Worm (Caenorhabditis elegans): ENCODE results near the gene ZC504.1.

ZC504.1 gene

ce11 chrX:10435492-10435939 lies 28.6 kb downstream of the ZC504.1 start (continued):
- TF ChIP-seq hlh-13 (GFP tag; optimal IDR thresholded peaks at IDR 0.05) (no peak), mec-3 (tag; optimal IDR thresholded peaks at IDR 0.05; ENCODE audit: borderline replicate concordance) (no peak), ceh-24 (tag; optimal IDR thresholded peaks at IDR 0.05) (no peak), pag-3 (tag; optimal IDR thresholded peaks at IDR 0.05; ENCODE audit: borderline replicate concordance) (peak; percentile 57), gmeb-2 (tag; optimal IDR thresholded peaks at IDR 0.05) (no peak), ets-4 (tag; optimal IDR thresholded peaks at IDR 0.05) (peak; percentile 53), nhr-11 (tag; optimal IDR thresholded peaks at IDR 0.05) (no peak), K09A11.1 (tag; optimal IDR thresholded peaks at IDR 0.05; ENCODE audit: insufficient read depth) (no peak), ahr-1 (tag; optimal IDR thresholded peaks at IDR 0.05) (peak; percentile 5), ceh-14 (tag; optimal IDR thresholded peaks at IDR 0.05) (peak; percentile 76), dve-1 (tag; optimal IDR thresholded peaks at IDR 0.05) (no peak), tbx-2 (tag; optimal IDR thresholded peaks at IDR 0.05) (peak; percentile 85), pha-4 (tag; optimal IDR thresholded peaks at IDR 0.05) (no peak), ceh-34 (tag; optimal IDR thresholded peaks at IDR 0.05) (peak; percentile 89), C08G9.2 (tag; optimal IDR thresholded peaks at IDR 0.05) (peak; percentile 69), tbx-7 (tag; optimal IDR thresholded peaks at IDR 0.05) (no peak), K02D7.2 (tag; optimal IDR thresholded peaks at IDR 0.05) (no peak), sox-4 (tag; optimal IDR thresholded peaks at IDR 0.05) (peak; percentile 35), sdc-2 (tag; optimal IDR thresholded peaks at IDR 0.05) (peak; percentile 82), ceh-9 (tag; optimal IDR thresholded peaks at IDR 0.05) (no peak), unc-42 (tag; optimal IDR thresholded peaks at IDR 0.05) (peak; percentile 91), zip-5 (tag; optimal IDR thresholded peaks at IDR 0.05) (no peak), pax-1 (tag; optimal IDR thresholded peaks at IDR 0.05) (no peak), pqm-1 (tag; optimal IDR thresholded peaks at IDR 0.05) (no peak), Y22D7AL.16 (tag; optimal IDR thresholded peaks at IDR 0.05) (no peak)

DNA sequence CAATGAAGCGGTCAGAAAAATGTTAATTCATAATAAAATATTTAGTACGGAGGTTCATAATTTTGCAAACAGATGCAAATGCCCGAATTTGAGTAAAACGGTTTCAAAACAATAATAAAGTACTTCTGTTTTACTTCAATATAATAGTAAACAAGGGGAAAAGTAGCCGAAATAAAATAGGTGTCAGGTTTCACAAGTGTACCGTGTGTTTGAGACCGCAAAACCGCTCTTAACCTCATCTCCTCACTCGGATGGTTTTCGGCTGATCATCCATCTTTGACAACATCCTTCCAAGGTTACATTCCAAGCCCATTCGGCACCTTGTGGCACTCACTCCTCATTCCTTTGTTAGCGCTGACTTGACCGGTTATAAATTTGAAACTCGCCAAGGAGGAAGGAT lies 30.5 kb downstream of the ZC504.1 start:
- TF ChIP-seq ttx-3 (tag; optimal IDR thresholded peaks at IDR 0.05), result no peak
- TF ChIP-seq ets-4 (tag; optimal IDR thresholded peaks at IDR 0.05), result no peak
- no peak for TF ChIP-seq rnt-1 (tag; optimal IDR thresholded peaks at IDR 0.05)
- TF ChIP-seq ceh-34 (tag; optimal IDR thresholded peaks at IDR 0.05), result peak; percentile 93

DNA sequence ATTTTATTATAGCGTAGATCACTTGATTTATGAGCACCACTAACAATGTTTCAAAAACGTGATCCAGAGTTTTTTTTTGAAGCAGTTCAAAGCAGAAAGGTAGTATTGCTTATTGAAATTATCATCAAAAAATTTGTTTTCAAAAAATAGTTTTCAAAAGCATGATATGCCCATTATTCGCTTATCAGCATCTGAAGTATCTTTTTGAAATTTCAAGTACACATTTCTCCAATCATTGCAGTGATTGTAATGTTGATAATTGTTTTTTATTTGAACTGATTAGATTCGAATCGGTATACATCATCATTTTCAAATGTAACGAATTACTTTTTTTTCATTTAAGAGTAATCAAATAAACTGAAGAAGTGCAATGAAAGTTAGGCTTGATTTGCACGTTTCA lies 33.8 kb downstream of the ZC504.1 start:
- TF ChIP-seq pag-3 (tag; optimal IDR thresholded peaks at IDR 0.05; ENCODE audit: borderline replicate concordance), result no peak
- TF ChIP-seq sox-2 (GFP tag; IDR thresholded peaks at IDR 0.05), result no peak
- no peak for TF ChIP-seq hlh-15 (tag; optimal IDR thresholded peaks at IDR 0.05)
- no peak for TF ChIP-seq pros-1 (tag; optimal IDR thresholded peaks at IDR 0.05)
- no peak for TF ChIP-seq nhr-232 (tag; optimal IDR thresholded peaks at IDR 0.05)
- TF ChIP-seq pax-1 (tag; optimal IDR thresholded peaks at IDR 0.05), result no peak
- no peak for TF ChIP-seq ama-1 (optimal IDR thresholded peaks at IDR 0.05)
- no peak for TF ChIP-seq ceh-24 (tag; optimal IDR thresholded peaks at IDR 0.05)
- TF ChIP-seq lin-11 (tag; optimal IDR thresholded peaks at IDR 0.05), result no peak
- TF ChIP-seq pha-2 (tag; optimal IDR thresholded peaks at IDR 0.05), result no peak
- TF ChIP-seq hlh-6 (tag; optimal IDR thresholded peaks at IDR 0.05), result no peak
- TF ChIP-seq npax-4 (tag; optimal IDR thresholded peaks at IDR 0.05), result no peak
- TF ChIP-seq fkh-6 (tag; optimal IDR thresholded peaks at IDR 0.05), result no peak
- no peak for TF ChIP-seq pqm-1 (tag; optimal IDR thresholded peaks at IDR 0.05)
- TF ChIP-seq ttx-3 (tag; optimal IDR thresholded peaks at IDR 0.05), result no peak

- no peak for TF ChIP-seq lin-11 (tag; optimal IDR thresholded peaks at IDR 0.05)
- no peak for TF ChIP-seq K02D7.2 (tag; optimal IDR thresholded peaks at IDR 0.05)
- no peak for TF ChIP-seq ztf-16 (tag; optimal IDR thresholded peaks at IDR 0.05)
- no peak for TF ChIP-seq rnt-1 (tag; optimal IDR thresholded peaks at IDR 0.05)
- TF ChIP-seq dve-1 (tag; optimal IDR thresholded peaks at IDR 0.05), result no peak
- TF ChIP-seq T23F11.4 (GFP tag; optimal IDR thresholded peaks at IDR 0.05), result no peak
- no peak for TF ChIP-seq hlh-8 (tag; optimal IDR thresholded peaks at IDR 0.05)
- no peak for TF ChIP-seq C08G9.2 (tag; optimal IDR thresholded peaks at IDR 0.05)
- TF ChIP-seq sdc-2 (tag; optimal IDR thresholded peaks at IDR 0.05), result no peak
- TF ChIP-seq ceh-34 (tag; optimal IDR thresholded peaks at IDR 0.05), result no peak
- no peak for TF ChIP-seq dmd-4 (tag; optimal IDR thresholded peaks at IDR 0.05; ENCODE audit: borderline replicate concordance)
- TF ChIP-seq ceh-22 (tag; optimal IDR thresholded peaks at IDR 0.05), result no peak
These were observed 36.9 kb downstream of the ZC504.1 start, which contains the start of gene C39B10.3 for ce11 chrX:10443836-10444235. Gene C39B10.3, plus strand, starts transcription at chrX:10444136.

Measured in whole organism, late embryonic.